Worm (Caenorhabditis elegans): Measurements from ENCODE around the gene Y55F3BL.6.
A peak's percentile ranks its signal among the peaks of the same experiment; 100 is the strongest.
"Not testable (repeated sequence)": the region's sequence is repeated elsewhere in the genome, so short reads cannot be mapped to it uniquely, and the experiment has no call there.

Gene Y55F3BL.6

DNA sequence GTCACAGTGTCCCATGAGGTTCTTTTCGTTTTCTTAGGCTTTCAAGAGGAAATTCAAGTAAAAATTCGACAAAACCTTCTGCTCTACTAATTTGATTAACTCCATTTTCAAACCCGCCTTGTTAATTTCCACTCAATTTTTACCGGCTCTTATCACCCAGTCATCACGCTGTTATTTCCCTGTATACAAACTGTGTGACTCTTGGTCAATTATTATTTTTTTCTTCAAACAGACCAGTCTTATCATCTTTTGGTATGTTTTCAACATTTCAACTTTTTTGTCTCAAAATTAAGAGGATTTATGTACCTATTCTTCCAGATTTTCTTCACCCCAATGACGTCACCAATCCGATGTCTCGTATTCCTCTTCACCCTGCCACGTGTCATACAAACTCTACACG, 28.4 kb downstream of the Y55F3BL.6 start, which contains the start of gene ugt-52:
TSS of gene ugt-52 (plus strand) at position 301 of the 400 bp plus-strand sequence.
- TF ChIP-seq nhr-19 (GFP tag; conservative IDR thresholded peaks at IDR 0.05) (no peak), sptf-1 (tag; optimal IDR thresholded peaks at IDR 0.05) (no peak), aly-2 (tag; optimal IDR thresholded peaks at IDR 0.05) (no peak), nhr-20 (tag; optimal IDR thresholded peaks at IDR 0.05) (no peak), elt-2 (tag; optimal IDR thresholded peaks at IDR 0.05) (peak; percentile 0), tlp-1 (tag; optimal IDR thresholded peaks at IDR 0.05) (no peak), lin-39 (tag; optimal IDR thresholded peaks at IDR 0.05) (no peak), efl-1 (optimal IDR thresholded peaks at IDR 0.05) (no peak), efl-1 (GFP tag; optimal IDR thresholded peaks at IDR 0.05 in 1 of 2) (peak in 1 of 2 experiments; percentile 61), rnt-1 (tag; optimal IDR thresholded peaks at IDR 0.05) (no peak), nhr-237 (tag; optimal IDR thresholded peaks at IDR 0.05) (no peak), zip-4 (GFP tag; optimal IDR thresholded peaks at IDR 0.05) (no peak), elt-3 (tag; optimal IDR thresholded peaks at IDR 0.05) (no peak), snu-23 (GFP tag; optimal IDR thresholded peaks at IDR 0.05) (no peak), nhr-12 (tag; optimal IDR thresholded peaks at IDR 0.05) (no peak), ztf-4 (tag; optimal IDR thresholded peaks at IDR 0.05) (no peak), ets-5 (GFP tag; IDR thresholded peaks at IDR 0.05) (no peak), unc-98 (GFP tag; IDR thresholded peaks at IDR 0.05) (no peak)

DNA sequence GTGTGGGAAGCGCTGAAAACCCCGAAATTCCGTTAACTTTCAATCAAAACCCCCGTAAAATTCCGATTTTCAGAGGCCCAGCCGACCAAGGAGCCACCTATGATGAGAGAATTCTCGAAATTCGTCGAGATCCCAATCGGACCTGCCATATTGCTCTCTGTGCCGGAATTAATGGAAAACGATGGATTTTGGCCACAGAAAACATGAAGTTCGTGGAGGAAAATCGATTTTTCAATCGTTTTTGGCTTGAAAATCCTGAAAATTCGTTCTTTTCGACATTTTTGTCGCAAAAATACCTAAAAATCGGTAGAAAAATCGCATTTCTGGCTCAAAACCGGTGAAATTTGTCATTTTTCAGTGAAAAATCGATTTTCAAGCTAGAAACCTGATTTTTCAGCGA, 33.3 kb downstream of the Y55F3BL.6 start:
- TF ChIP-seq lsy-2 (tag; optimal IDR thresholded peaks at IDR 0.05) (no peak), unc-98 (GFP tag; IDR thresholded peaks at IDR 0.05) (no peak), efl-1 (optimal IDR thresholded peaks at IDR 0.05) (no peak), efl-1 (GFP tag; optimal IDR thresholded peaks at IDR 0.05 in 1 of 2) (peak in 1 of 2 experiments; percentile 90)

DNA sequence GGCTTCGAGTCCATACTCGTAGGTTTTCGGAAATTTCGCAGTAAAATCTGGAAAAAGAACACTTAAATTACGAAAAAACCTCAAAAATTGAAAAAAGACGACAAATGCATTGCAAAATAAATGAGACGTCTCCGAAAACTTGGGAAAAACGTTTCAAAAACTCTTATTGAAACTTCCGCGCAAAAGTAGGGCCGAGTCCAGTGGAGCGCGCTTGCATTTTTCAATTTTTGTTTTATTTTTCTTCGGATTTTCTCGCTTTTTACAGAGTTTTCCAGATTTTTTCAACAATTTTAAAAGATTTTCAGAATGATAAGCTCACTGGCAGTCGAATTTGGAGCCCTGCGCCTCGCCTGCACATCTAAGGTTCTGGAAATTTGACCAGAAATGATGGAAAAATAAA, 33.9 kb downstream of the Y55F3BL.6 start, which contains the start of gene mrpl-2:
TSS of gene mrpl-2 (plus strand) at position 307 of the 400 bp plus-strand sequence.
- peak in 1 of 2 experiments; percentile 60 for TF ChIP-seq lsy-2 (tag; optimal IDR thresholded peaks at IDR 0.05)
- TF ChIP-seq lin-35 (GFP tag; optimal IDR thresholded peaks at IDR 0.05) = peak; percentile 80 to 92
- peak; percentile 4 for TF ChIP-seq dsc-1 (tag; optimal IDR thresholded peaks at IDR 0.05)
- TF ChIP-seq fkh-10 (GFP tag; optimal IDR thresholded peaks at IDR 0.05) = no peak
- TF ChIP-seq dpl-1 (GFP tag; optimal IDR thresholded peaks at IDR 0.05) = peak; percentile 82 to 90 (median 86)
- TF ChIP-seq skn-1 (tag; optimal IDR thresholded peaks at IDR 0.05) = peak; percentile 40
- TF ChIP-seq nhr-12 (tag; optimal IDR thresholded peaks at IDR 0.05) = no peak
- no peak for TF ChIP-seq ama-1 (optimal IDR thresholded peaks at IDR 0.05)
- no peak for TF ChIP-seq isw-1 (GFP tag; IDR thresholded peaks at IDR 0.05)
- peak in 1 of 3 experiments; percentile 15 for TF ChIP-seq ceh-82 (tag; optimal IDR thresholded peaks at IDR 0.05)
- TF ChIP-seq efl-1 (optimal IDR thresholded peaks at IDR 0.05) = peak; percentile 57 to 87
- peak; percentile 91 to 99 for TF ChIP-seq efl-1 (GFP tag; optimal IDR thresholded peaks at IDR 0.05 in 1 of 2)
- TF ChIP-seq rnt-1 (tag; optimal IDR thresholded peaks at IDR 0.05) = no peak
- TF ChIP-seq vab-15 (tag; optimal IDR thresholded peaks at IDR 0.05) = no peak

DNA sequence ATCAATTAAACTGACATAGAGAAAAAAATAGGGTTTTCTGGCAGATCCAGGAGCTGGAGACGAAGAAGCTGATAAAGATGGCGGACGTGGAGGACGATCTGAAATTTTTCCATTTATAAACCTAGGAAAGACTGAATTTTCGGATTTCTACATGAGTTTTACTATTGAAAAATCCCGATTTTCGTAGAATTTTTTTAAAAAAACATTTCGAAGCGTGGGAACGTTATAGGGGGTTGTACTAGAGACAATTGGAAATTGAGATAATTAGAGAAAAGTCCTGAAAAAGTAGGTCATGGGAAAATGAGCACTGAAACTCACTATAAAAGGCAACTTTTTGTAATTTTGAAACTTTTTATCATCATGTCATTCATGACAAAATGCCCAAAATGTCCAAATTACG, 35.8 kb downstream of the Y55F3BL.6 start, which contains the start of gene F56B3.9:
TSS of gene F56B3.9 (plus strand) at position 301 of the 400 bp plus-strand sequence.
- not testable (repeated sequence) for TF ChIP-seq pax-3 (tag; optimal IDR thresholded peaks at IDR 0.05); nhr-85 (tag); unc-130 (tag; optimal IDR thresholded peaks at IDR 0.05)

DNA sequence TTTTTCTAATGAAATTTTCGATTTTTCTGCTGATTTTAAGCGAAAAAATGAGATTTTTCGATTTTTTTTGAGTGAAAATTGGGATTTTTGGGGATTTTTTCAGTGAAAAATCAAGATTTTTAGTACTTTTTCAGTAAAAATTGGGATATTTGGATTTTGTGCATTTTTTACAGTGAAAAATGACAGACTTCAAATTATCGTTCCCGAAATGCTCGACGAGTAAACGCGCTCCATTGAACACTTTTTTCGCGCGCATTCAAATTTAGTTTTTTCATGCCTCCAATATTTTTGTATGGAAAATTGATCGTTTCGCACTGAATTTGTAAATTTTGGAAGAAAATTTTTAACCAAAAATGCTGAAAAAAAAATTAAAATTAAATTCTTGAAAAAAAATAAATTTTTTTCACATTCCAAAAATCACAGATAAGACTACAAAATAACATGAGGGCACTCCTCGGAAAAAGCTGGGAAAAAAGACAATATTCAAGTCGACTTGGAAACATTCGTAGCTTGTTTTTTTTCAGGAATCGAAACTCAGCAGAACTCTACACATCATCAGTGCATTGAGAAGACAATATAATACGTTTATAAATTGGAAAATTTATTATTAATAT, 36.8 kb downstream of the Y55F3BL.6 start:
- TF ChIP-seq efl-1 (optimal IDR thresholded peaks at IDR 0.05) = peak in 1 of 2 experiments; percentile 57
- TF ChIP-seq efl-1 (GFP tag; optimal IDR thresholded peaks at IDR 0.05 in 1 of 2) = peak; percentile 67 to 95
- TF ChIP-seq isw-1 (GFP tag; IDR thresholded peaks at IDR 0.05) = peak; percentile 15; the same call in 1 of the 2 replicates
- TF ChIP-seq dpl-1 (GFP tag; optimal IDR thresholded peaks at IDR 0.05) = peak; percentile 27 to 59 (median 54)
- peak; percentile 17 for TF ChIP-seq nhr-85 (tag)
- peak; percentile 32 to 44 for TF ChIP-seq lin-35 (GFP tag; optimal IDR thresholded peaks at IDR 0.05)
